Worm (Caenorhabditis elegans) whole organism, mixed stage, embryonic: Measurements from ENCODE around the gene acly-1.

Source experiments
- blmp-1 ChIP-seq: fragments of 150-350 bp; optimal IDR thresholded peaks from 2 replicates; lab custom pipeline; 2014; ENCODE audit warnings: missing biosample characterization, missing genetic modification characterization
- ceh-39 ChIP-seq: fragments of 150-350 bp; optimal IDR thresholded peaks from 2 replicates; lab custom pipeline; 2014; ENCODE audit warnings: missing biosample characterization, missing genetic modification characterization
- ces-1 ChIP-seq: fragments of 150-350 bp; optimal IDR thresholded peaks from 2 replicates; lab custom pipeline; 2014; ENCODE audit warnings: missing biosample characterization, missing genetic modification reagents, missing genetic modification characterization
- elt-3 ChIP-seq: fragments of 150-350 bp; optimal IDR thresholded peaks from 2 replicates; lab custom pipeline; 2014; ENCODE audit warnings: missing biosample characterization, missing genetic modification characterization
- nhr-12 ChIP-seq: fragments of 150-350 bp; optimal IDR thresholded peaks from 2 replicates; lab custom pipeline; 2014; ENCODE audit warnings: missing biosample characterization, missing genetic modification characterization
- nhr-237 ChIP-seq: fragments of 150-350 bp; optimal IDR thresholded peaks from 2 replicates; lab custom pipeline; 2014; ENCODE audit warnings: missing biosample characterization, missing genetic modification characterization
- pha-4 ChIP-seq: fragments of 150-350 bp; optimal IDR thresholded peaks from 2 replicates; lab custom pipeline; 2018; ENCODE audit warnings: missing biosample characterization, missing genetic modification reagents, missing genetic modification characterization
- sem-2 ChIP-seq: fragments of 200-800 bp; sonication (Bioruptor generic); optimal IDR thresholded peaks from 2 replicates; lab custom pipeline; 2018; ENCODE audit warnings: mild to moderate bottlenecking, missing genetic modification characterization, missing compliant biosample characterization

DNA sequence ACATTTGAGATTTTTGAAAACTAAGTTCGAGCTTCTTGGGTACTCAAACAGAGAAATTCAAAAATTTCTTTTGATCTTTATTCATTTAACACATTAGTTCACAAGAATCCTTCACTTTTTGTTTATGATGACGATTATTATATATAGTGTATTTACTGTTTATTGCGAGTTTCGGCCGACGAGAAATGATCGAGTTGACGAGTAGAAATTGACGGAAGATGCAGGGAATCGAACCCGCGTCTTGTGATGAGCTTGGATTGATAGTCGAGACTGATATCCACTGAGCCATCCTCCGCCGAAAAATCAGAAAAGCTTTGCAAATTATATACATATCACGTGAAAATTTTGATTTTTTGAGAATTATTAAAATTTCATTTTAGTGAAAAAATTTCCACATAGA, 5.5 kb upstream of the acly-1 start:
- TF ChIP-seq nhr-12 (no peak), nhr-237 (tag; lab: Kevin White, UChicago) (no peak), blmp-1 (no peak), pha-4 (tag; lab: Kevin White, UChicago) (no peak), elt-3 (no peak), sem-2 (GFP tag; lab: Kevin White, UChicago) (no peak), ceh-39 (no peak), ces-1 (GFP tag; lab: Kevin White, UChicago) (no peak)
